Worm (Caenorhabditis elegans) whole organism, mixed stage, embryonic: Measurements from ENCODE around the gene F46F5.16.

Experiments
- M03D4.4 ChIP-seq: sonication (generic microtip); optimal IDR thresholded peaks from 2 replicates; lab custom pipeline; 2017; ENCODE audit warnings: mild to moderate bottlenecking, missing genetic modification characterization, missing compliant biosample characterization
- bed-3 ChIP-seq: fragments of 200-800 bp; sonication (Bioruptor generic); optimal IDR thresholded peaks from 3 replicates; lab custom pipeline; 2018; ENCODE audit warnings: mild to moderate bottlenecking, missing genetic modification characterization, moderate library complexity, missing compliant biosample characterization
- blmp-1 ChIP-seq: fragments of 150-350 bp; optimal IDR thresholded peaks from 2 replicates; lab custom pipeline; 2014; ENCODE audit warnings: missing biosample characterization, missing genetic modification characterization
- ceh-39 ChIP-seq: fragments of 150-350 bp; optimal IDR thresholded peaks from 2 replicates; lab custom pipeline; 2014; ENCODE audit warnings: missing biosample characterization, missing genetic modification characterization
- ceh-43 ChIP-seq: fragments of 200-800 bp; sonication (Bioruptor generic); optimal IDR thresholded peaks from 2 replicates; lab custom pipeline; 2018; ENCODE audit warnings: mild to moderate bottlenecking, missing genetic modification characterization, moderate library complexity, missing compliant biosample characterization
- ceh-83 ChIP-seq: fragments of 200-800 bp; sonication (Bioruptor generic); optimal IDR thresholded peaks from 2 replicates; lab custom pipeline; 2018; ENCODE audit warnings: mild to moderate bottlenecking, missing genetic modification characterization, missing compliant biosample characterization
- drap-1 ChIP-seq: fragments of 200-800 bp; sonication (Bioruptor generic); optimal IDR thresholded peaks from 3 replicates; lab custom pipeline; 2018; ENCODE audit warnings: mild to moderate bottlenecking, missing genetic modification characterization, missing compliant biosample characterization
- elt-1 ChIP-seq: sonication (generic microtip); optimal IDR thresholded peaks from 2 replicates; lab custom pipeline; 2017; ENCODE audit warnings: missing genetic modification characterization, mild to moderate bottlenecking, missing compliant biosample characterization, antibody characterized with exemption, moderate library complexity, borderline replicate concordance; ENCODE audit not compliant: insufficient read depth
- flh-1 ChIP-seq: fragments of 200-800 bp; sonication (Bioruptor generic); optimal IDR thresholded peaks from 2 replicates; lab custom pipeline; 2018; ENCODE audit warnings: mild to moderate bottlenecking, missing genetic modification characterization, moderate library complexity, missing compliant biosample characterization
- ham-2 ChIP-seq: fragments of 200-800 bp; sonication (Bioruptor generic); optimal IDR thresholded peaks from 2 replicates; lab custom pipeline; 2018; ENCODE audit warnings: mild to moderate bottlenecking, missing genetic modification characterization, missing compliant biosample characterization
- hlh-1 ChIP-seq: fragments of 150-350 bp; optimal IDR thresholded peaks from 2 replicates; lab custom pipeline; 2014; ENCODE audit warnings: missing biosample characterization, missing genetic modification reagents, missing genetic modification characterization
- lin-13 ChIP-seq: fragments of 150-350 bp; optimal IDR thresholded peaks from 2 replicates; lab custom pipeline; 2014; ENCODE audit warnings: missing biosample characterization, missing genetic modification characterization
- lin-32 ChIP-seq: fragments of 200-800 bp; sonication (Bioruptor generic); optimal IDR thresholded peaks from 2 replicates; lab custom pipeline; 2018; ENCODE audit warnings: mild to moderate bottlenecking, missing genetic modification characterization, missing compliant biosample characterization
- lsy-2 ChIP-seq: fragments of 150-350 bp; optimal IDR thresholded peaks from 2 replicates; lab custom pipeline; 2014; ENCODE audit warnings: missing biosample characterization, missing genetic modification characterization
- mab-5 ChIP-seq: fragments of 150-350 bp; optimal IDR thresholded peaks from 2 replicates; lab custom pipeline; 2014; ENCODE audit warnings: missing biosample characterization, missing genetic modification characterization
- mep-1 ChIP-seq: fragments of 150-350 bp; optimal IDR thresholded peaks from 2 replicates; lab custom pipeline; 2017; ENCODE audit warnings: missing biosample characterization, missing genetic modification reagents, missing genetic modification characterization, inconsistent platforms
- mls-2 ChIP-seq: sonication (generic microtip); optimal IDR thresholded peaks from 2 replicates; lab custom pipeline; 2016; ENCODE audit warnings: mild to moderate bottlenecking, missing genetic modification characterization, moderate library complexity, missing compliant biosample characterization
- nhr-12 ChIP-seq: fragments of 150-350 bp; optimal IDR thresholded peaks from 2 replicates; lab custom pipeline; 2014; ENCODE audit warnings: missing biosample characterization, missing genetic modification characterization
- nhr-2 ChIP-seq: fragments of 150-350 bp; optimal IDR thresholded peaks from 2 replicates; lab custom pipeline; 2014; ENCODE audit warnings: missing biosample characterization, missing genetic modification characterization
- nhr-237 ChIP-seq: fragments of 150-350 bp; optimal IDR thresholded peaks from 2 replicates; lab custom pipeline; 2014; ENCODE audit warnings: missing biosample characterization, missing genetic modification characterization
- nhr-28 ChIP-seq: fragments of 150-350 bp; optimal IDR thresholded peaks from 2 replicates; lab custom pipeline; 2014; ENCODE audit warnings: missing biosample characterization, missing genetic modification characterization
- nhr-76 ChIP-seq: sonication (generic microtip); optimal IDR thresholded peaks from 2 replicates; lab custom pipeline; 2017; ENCODE audit warnings: missing biosample characterization, missing genetic modification characterization
- pha-4 ChIP-seq: fragments of 150-350 bp; optimal IDR thresholded peaks from 2 replicates; lab custom pipeline; 2018; ENCODE audit warnings: missing biosample characterization, missing genetic modification reagents, missing genetic modification characterization
- sem-2 ChIP-seq: fragments of 200-800 bp; sonication (Bioruptor generic); optimal IDR thresholded peaks from 2 replicates; lab custom pipeline; 2018; ENCODE audit warnings: mild to moderate bottlenecking, missing genetic modification characterization, missing compliant biosample characterization
- snpc-4 ChIP-seq: fragments of 150-350 bp; optimal IDR thresholded peaks from 2 replicates; lab custom pipeline; 2014; ENCODE audit warnings: missing biosample characterization, missing genetic modification characterization
- sptf-1 ChIP-seq: sonication (generic microtip); optimal IDR thresholded peaks from 2 replicates; lab custom pipeline; 2017; ENCODE audit warnings: mild to moderate bottlenecking, missing genetic modification characterization, moderate library complexity, missing compliant biosample characterization
- tbx-8 ChIP-seq: fragments of 200-800 bp; sonication (Bioruptor generic); optimal IDR thresholded peaks from 2 replicates; lab custom pipeline; 2018; ENCODE audit warnings: mild to moderate bottlenecking, missing genetic modification characterization, moderate library complexity, missing compliant biosample characterization
- unc-62 ChIP-seq: fragments of 150-350 bp; optimal IDR thresholded peaks from 2 replicates; lab custom pipeline; 2014; ENCODE audit warnings: missing biosample characterization, missing genetic modification reagents, missing genetic modification characterization
- zip-8 ChIP-seq: fragments of 150-350 bp; optimal IDR thresholded peaks from 2 replicates; lab custom pipeline; 2014; ENCODE audit warnings: missing biosample characterization, missing genetic modification characterization
- ztf-11 ChIP-seq: fragments of 150-350 bp; optimal IDR thresholded peaks from 2 replicates; lab custom pipeline; 2014; ENCODE audit warnings: missing biosample characterization, missing genetic modification characterization

Gene F46F5.16

DNA sequence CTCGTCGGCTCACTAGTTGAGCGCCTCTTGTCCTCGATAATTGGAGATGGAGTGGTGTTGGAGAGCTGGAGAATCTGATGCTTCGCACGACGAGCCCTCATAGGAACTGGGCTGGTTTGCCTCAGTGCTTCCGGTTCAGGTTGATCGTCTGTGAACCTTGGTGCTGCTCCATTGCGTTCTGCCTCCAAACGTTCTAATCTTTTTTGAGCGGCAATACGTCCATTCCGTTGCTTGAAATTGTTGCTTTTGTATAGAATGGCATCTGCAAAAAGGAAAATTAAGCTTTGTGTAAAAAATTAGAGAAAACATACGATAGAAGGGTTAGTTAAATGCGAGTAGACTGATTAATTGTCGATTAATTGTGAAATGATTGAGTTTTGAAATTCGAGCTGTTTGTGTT is 25.9 kb downstream of the F46F5.16 start, which contains the start of gene F46F5.5:
F46F5.5 (minus strand) TSS at position 101 of the 400 bp plus-strand sequence.
- TF ChIP-seq nhr-2 (tag; lab: Kevin White, UChicago) (no peak), nhr-76 (no peak), ceh-43 (GFP tag; lab: Kevin White, UChicago) (no peak), mep-1 (tag; lab: Kevin White, UChicago) (no peak), M03D4.4 (no peak), mab-5 (tag; lab: Kevin White, UChicago) (no peak), bed-3 (GFP tag; lab: Kevin White, UChicago) (no peak), elt-1 (tag; lab: Kevin White, UChicago) (no peak), tbx-8 (GFP tag; lab: Kevin White, UChicago) (no peak), nhr-28 (tag; lab: Kevin White, UChicago) (no peak), hlh-1 (no peak), nhr-237 (no peak), ceh-39 (tag; lab: Kevin White, UChicago) (no peak), snpc-4 (no peak), pha-4 (tag; lab: Kevin White, UChicago) (no peak), lsy-2 (tag; lab: Kevin White, UChicago) (no peak), ztf-11 (tag; lab: Kevin White, UChicago) (no peak), mls-2 (tag; lab: Kevin White, UChicago) (no peak), sptf-1 (tag; lab: Kevin White, UChicago) (no peak), sem-2 (GFP tag; lab: Kevin White, UChicago) (no peak)

DNA sequence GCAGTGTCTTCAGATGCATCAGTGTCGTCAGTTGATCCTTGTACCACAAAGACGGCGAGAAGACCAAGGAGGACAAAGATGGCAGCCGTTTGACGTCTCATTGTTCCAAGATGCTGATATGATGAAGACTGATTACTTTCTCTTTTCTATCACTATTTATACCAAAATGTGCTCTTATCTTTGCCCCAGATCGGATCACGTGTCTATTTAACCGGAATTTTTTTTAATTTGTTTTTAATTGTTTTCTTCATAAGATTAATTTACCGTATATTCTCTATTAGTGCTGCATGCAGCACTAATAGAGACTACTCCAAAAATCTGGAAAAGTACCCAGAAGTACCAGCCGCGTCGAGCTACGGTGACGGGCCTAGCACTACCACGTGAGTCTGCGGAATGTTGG is 27.7 kb downstream of the F46F5.16 start, which contains the start of gene msrp-3:
msrp-3 (minus strand) TSS at position 101 of the 400 bp plus-strand sequence.
- TF ChIP-seq sptf-1 (tag; lab: Kevin White, UChicago) (no peak), nhr-2 (tag; lab: Kevin White, UChicago) (no peak), flh-1 (GFP tag; lab: Kevin White, UChicago) (no peak), nhr-28 (tag; lab: Kevin White, UChicago) (no peak), mab-5 (tag; lab: Kevin White, UChicago) (no peak), lin-13 (tag; lab: Kevin White, UChicago) (no peak), tbx-8 (GFP tag; lab: Kevin White, UChicago) (no peak), lin-32 (GFP tag; lab: Kevin White, UChicago) (no peak), unc-62 (no peak), nhr-12 (tag; lab: Kevin White, UChicago) (no peak), M03D4.4 (no peak), hlh-1 (no peak), pha-4 (tag; lab: Kevin White, UChicago) (no peak), nhr-76 (no peak), ceh-83 (GFP tag; lab: Kevin White, UChicago) (no peak), ham-2 (GFP tag; lab: Kevin White, UChicago) (no peak), bed-3 (GFP tag; lab: Kevin White, UChicago) (no peak), zip-8 (no peak)

DNA sequence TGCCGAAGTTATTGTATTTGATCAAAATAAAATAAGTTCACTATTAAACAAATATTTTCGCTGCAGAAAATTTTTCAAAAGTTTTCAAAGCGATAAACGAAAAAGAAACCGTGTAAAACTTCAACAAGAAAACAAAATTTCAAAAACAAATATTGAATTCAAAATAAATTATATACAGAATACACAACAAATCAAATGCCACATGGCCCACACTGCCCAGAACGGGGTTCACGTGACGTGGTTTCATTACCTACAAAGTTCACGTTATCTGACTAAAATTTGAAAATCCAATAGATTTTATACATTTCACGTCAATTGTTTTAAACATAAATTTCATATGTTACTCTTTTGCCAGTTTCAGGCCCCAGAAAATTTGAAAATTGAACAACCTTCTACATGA is 33.5 kb downstream of the F46F5.16 start, which contains the start of gene F46F5.7:
F46F5.7 (minus strand) TSS at position 101 of the 400 bp plus-strand sequence.
- TF ChIP-seq ceh-83 (GFP tag; lab: Kevin White, UChicago) (no peak), snpc-4 (no peak), elt-1 (tag; lab: Kevin White, UChicago) (no peak), ceh-43 (GFP tag; lab: Kevin White, UChicago) (no peak), nhr-12 (tag; lab: Kevin White, UChicago) (no peak), nhr-76 (no peak)

DNA sequence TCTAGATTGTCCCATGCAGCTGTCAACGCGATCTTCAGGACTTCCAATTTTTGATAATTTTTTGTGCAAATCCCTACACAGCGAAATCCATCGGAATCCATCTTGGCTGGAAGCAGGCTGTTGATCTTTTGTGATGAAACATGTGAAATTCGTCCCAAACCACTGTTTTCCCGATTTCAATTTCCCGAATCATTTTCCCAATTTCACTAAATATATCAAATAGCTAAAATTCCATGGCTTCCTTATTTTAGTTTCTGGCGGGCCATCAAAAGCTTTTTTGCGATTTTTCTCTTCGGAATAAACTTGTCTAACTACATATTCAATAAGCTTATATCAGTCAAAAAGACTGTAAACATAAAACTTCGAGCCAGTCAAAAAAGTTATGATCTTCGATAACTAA is 34.5 kb downstream of the F46F5.16 start, which contains the start of gene F46F5.8:
F46F5.8 (minus strand) TSS at position 101 of the 400 bp plus-strand sequence.
- TF ChIP-seq ceh-83 (GFP tag; lab: Kevin White, UChicago) (no peak), elt-1 (tag; lab: Kevin White, UChicago) (no peak), unc-62 (no peak), bed-3 (GFP tag; lab: Kevin White, UChicago) (no peak), ceh-39 (tag; lab: Kevin White, UChicago) (no peak), nhr-237 (no peak), mab-5 (tag; lab: Kevin White, UChicago) (no peak), lin-13 (tag; lab: Kevin White, UChicago) (no peak), ceh-43 (GFP tag; lab: Kevin White, UChicago) (no peak), mep-1 (tag; lab: Kevin White, UChicago) (no peak), mls-2 (tag; lab: Kevin White, UChicago) (no peak), blmp-1 (tag; lab: Kevin White, UChicago) (no peak), ham-2 (GFP tag; lab: Kevin White, UChicago) (no peak), drap-1 (GFP tag; lab: Kevin White, UChicago) (no peak)
